Fruit fly (Drosophila melanogaster) whole organism, wandering third instar larva: ENCODE data around the gene AnxB11.

Experiments
- Dfd ChIP-seq: fragments of >200 bp; optimal IDR thresholded peaks from 2 replicates; lab custom pipeline; 2017; ENCODE audit warnings: missing biosample characterization, missing genetic modification characterization
- Jra ChIP-seq: sonication (Bioruptor generic); optimal IDR thresholded peaks from 2 replicates; lab custom pipeline; 2016; ENCODE audit warnings: missing biosample characterization, missing genetic modification characterization
- dsf ChIP-seq: sonication (Bioruptor generic); optimal IDR thresholded peaks from 2 replicates; lab custom pipeline; 2016; ENCODE audit warnings: missing biosample characterization, missing genetic modification characterization, borderline replicate concordance
- fru ChIP-seq: fragments of 200-800 bp; sonication (Bioruptor generic); optimal IDR thresholded peaks from 3 replicates; lab custom pipeline; 2016; ENCODE audit warnings: missing biosample characterization, mild to moderate bottlenecking, missing genetic modification characterization
- h ChIP-seq: fragments of 200-800 bp; sonication (Bioruptor generic); optimal IDR thresholded peaks from 3 replicates; lab custom pipeline; 2016; ENCODE audit warnings: missing biosample characterization, mild to moderate bottlenecking, missing genetic modification characterization
- psq ChIP-seq: fragments of 200-800 bp; sonication (Bioruptor generic); optimal IDR thresholded peaks from 3 replicates; lab custom pipeline; 2017; ENCODE audit warnings: missing biosample characterization, mild to moderate bottlenecking, missing genetic modification characterization, moderate library complexity
- sage ChIP-seq: fragments of 200-800 bp; sonication (Bioruptor generic); optimal IDR thresholded peaks from 2 replicates; lab custom pipeline; 2016; ENCODE audit warnings: missing biosample characterization, mild to moderate bottlenecking, missing genetic modification characterization
- usp ChIP-seq: fragments of >200 bp; optimal IDR thresholded peaks from 2 replicates; lab custom pipeline; 2017; ENCODE audit warnings: missing biosample characterization, missing genetic modification characterization
- woc ChIP-seq: sonication (Bioruptor generic); optimal IDR thresholded peaks from 2 replicates; lab custom pipeline; 2016; ENCODE audit warnings: missing biosample characterization, mild to moderate bottlenecking, missing genetic modification characterization

DNA sequence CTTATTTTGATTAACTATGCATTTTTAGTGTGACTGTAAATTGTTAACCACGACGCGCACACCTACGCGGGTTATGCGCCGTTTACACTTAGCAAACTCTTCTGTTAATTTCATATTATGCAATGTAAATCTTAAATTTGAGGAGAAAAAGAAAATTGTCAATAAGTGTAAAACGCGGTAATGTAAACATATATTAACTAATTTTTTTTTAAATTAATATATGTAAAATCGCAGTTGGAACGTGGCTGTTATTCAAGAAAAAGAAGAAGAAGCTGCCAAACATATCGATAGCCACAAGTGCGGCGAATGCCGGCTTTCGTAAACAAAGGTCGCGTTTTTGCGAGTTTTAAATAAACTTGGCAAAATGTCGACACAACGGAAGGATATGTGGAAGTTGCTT is 30.7 kb downstream of the AnxB11 start, which contains the start of the genes TH1 and mei-41:
- TF ChIP-seq dsf (GFP tag; lab: Kevin White, UChicago) (no peak), usp (no peak), woc (GFP tag; lab: Kevin White, UChicago) (no peak), h (GFP tag; lab: Kevin White, UChicago) (no peak), fru (GFP tag; lab: Kevin White, UChicago) (no peak), sage (no peak), Dfd (no peak), psq (peak; percentile 71), Jra (GFP tag; lab: Kevin White, UChicago) (no peak)
